Worm (Caenorhabditis elegans) whole organism, L4 larva: ENCODE measurements around the gene Y50D4B.1.

Experiments used
- D1046.2 ChIP-seq: fragments of 200-800 bp; sonication (Bioruptor generic); IDR thresholded peaks from 2 replicates; pipeline ENCODE4 v1.3.6; 2022; ENCODE audit warnings: missing genetic modification characterization, missing compliant biosample characterization
- F44E2.7 ChIP-seq: fragments of 200-800 bp; sonication (Bioruptor generic); IDR thresholded peaks from 2 replicates; pipeline ENCODE4 v2.1.2; 2022; ENCODE audit warnings: missing genetic modification characterization, missing compliant biosample characterization
- R02D3.7 ChIP-seq: fragments of 150-350 bp; sonication (generic microtip); optimal IDR thresholded peaks from 3 replicates; lab custom pipeline; 2014; ENCODE audit warnings: missing biosample characterization, missing genetic modification characterization
- T20F7.1 ChIP-seq: fragments of 200-800 bp; sonication (Bioruptor generic); optimal IDR thresholded peaks from 2 replicates; lab custom pipeline; 2018; ENCODE audit warnings: mild to moderate bottlenecking, missing genetic modification characterization, missing compliant biosample characterization
- ZK546.5 ChIP-seq, 2 experiments: sonication (generic microtip); optimal IDR thresholded peaks; 2 replicates each; lab custom pipeline; 2017; ENCODE audit warnings: missing biosample characterization in 2 of 2, missing genetic modification characterization in 2 of 2
- aly-2 ChIP-seq: sonication (generic microtip); optimal IDR thresholded peaks from 2 replicates; lab custom pipeline; 2018; ENCODE audit warnings: missing biosample characterization, missing genetic modification characterization
- ama-1 ChIP-seq: fragments of 150-350 bp; optimal IDR thresholded peaks from 2 replicates; lab custom pipeline; 2014; ENCODE audit warnings: inconsistent platforms, mixed read lengths
- arid-1 ChIP-seq: fragments of 200-800 bp; sonication (Bioruptor generic); conservative IDR thresholded peaks from 2 replicates; pipeline ENCODE4 v1.3.6; 2022; ENCODE audit warnings: missing genetic modification reagents, missing genetic modification characterization, missing compliant biosample characterization
- ceh-20 ChIP-seq: fragments of 200-800 bp; sonication (Bioruptor generic); IDR thresholded peaks from 2 replicates; pipeline ENCODE4 v1.3.6; 2022; ENCODE audit warnings: missing genetic modification reagents, missing genetic modification characterization, missing compliant biosample characterization
- ceh-32 ChIP-seq: sonication (generic microtip); optimal IDR thresholded peaks from 2 replicates; lab custom pipeline; 2016; ENCODE audit warnings: mild to moderate bottlenecking, missing genetic modification characterization, missing compliant biosample characterization; ENCODE audit not compliant: poor library complexity
- ceh-44 ChIP-seq: fragments of 200-800 bp; sonication (Bioruptor generic); IDR thresholded peaks from 2 replicates; pipeline ENCODE4 v1.3.6; 2022; ENCODE audit warnings: missing genetic modification reagents, missing genetic modification characterization, missing compliant biosample characterization
- daf-16 ChIP-seq, 3 experiments: sonication (generic microtip); optimal IDR thresholded peaks; 2 replicates each; lab custom pipeline; 2016 to 2017; ENCODE audit warnings: missing genetic modification characterization in 3 of 3, missing genetic modification reagents in 3 of 3, mild to moderate bottlenecking in 2 of 3, missing compliant biosample characterization in 2 of 3, missing biosample characterization in 1 of 3, moderate library complexity in 1 of 3
- dmd-6 ChIP-seq: fragments of 200-800 bp; sonication (Bioruptor generic); IDR thresholded peaks from 2 replicates; pipeline ENCODE4 v1.3.6; 2022; ENCODE audit warnings: missing genetic modification reagents, missing genetic modification characterization, missing compliant biosample characterization
- duxl-1 ChIP-seq: sonication (generic microtip); optimal IDR thresholded peaks from 2 replicates; lab custom pipeline; 2016; ENCODE audit warnings: mild to moderate bottlenecking, missing genetic modification characterization, moderate library complexity, missing compliant biosample characterization; ENCODE audit not compliant: poor library complexity
- dve-1 ChIP-seq: sonication (generic microtip); optimal IDR thresholded peaks from 2 replicates; lab custom pipeline; 2017; ENCODE audit warnings: antibody characterized with exemption, mild to moderate bottlenecking, missing genetic modification characterization, missing compliant biosample characterization; ENCODE audit not compliant: insufficient read depth
- egl-43 ChIP-seq: fragments of 200-800 bp; sonication (Bioruptor generic); IDR thresholded peaks from 2 replicates; pipeline ENCODE4 v1.3.6; 2022; ENCODE audit warnings: missing genetic modification reagents, missing genetic modification characterization, missing compliant biosample characterization
- gei-8 ChIP-seq: fragments of 200-800 bp; sonication (Bioruptor generic); optimal IDR thresholded peaks from 2 replicates; lab custom pipeline; 2018; ENCODE audit warnings: mild to moderate bottlenecking, missing genetic modification characterization, missing compliant biosample characterization
- hlh-11 ChIP-seq: fragments of 200-800 bp; sonication (Bioruptor generic); optimal IDR thresholded peaks from 2 replicates; lab custom pipeline; 2018; ENCODE audit warnings: mild to moderate bottlenecking, missing genetic modification characterization, missing compliant biosample characterization
- lim-7 ChIP-seq: fragments of 200-800 bp; sonication (Bioruptor generic); IDR thresholded peaks from 2 replicates; pipeline ENCODE4 v1.3.6; 2022; ENCODE audit warnings: missing genetic modification characterization, missing compliant biosample characterization
- lin-15B ChIP-seq: fragments of 150-350 bp; sonication (generic microtip); optimal IDR thresholded peaks from 3 replicates; lab custom pipeline; 2014; ENCODE audit warnings: missing biosample characterization, missing genetic modification characterization
- lin-29 ChIP-seq: fragments of 200-800 bp; sonication (Bioruptor generic); IDR thresholded peaks from 2 replicates; pipeline ENCODE4 v1.3.6; 2022; ENCODE audit warnings: missing genetic modification reagents, missing genetic modification characterization, missing compliant biosample characterization
- lin-38 ChIP-seq: fragments of 200-800 bp; sonication (Bioruptor generic); IDR thresholded peaks from 2 replicates; pipeline ENCODE4 v1.3.6; 2022; ENCODE audit warnings: missing genetic modification reagents, missing genetic modification characterization, missing compliant biosample characterization
- madf-5 ChIP-seq, 2 experiments: fragments of 200-800 bp; sonication (Bioruptor generic); IDR thresholded peaks; 2 replicates each; pipeline ENCODE4 v1.3.6; 2022; ENCODE audit warnings: missing compliant biosample characterization in 2 of 2, missing genetic modification characterization in 2 of 2
- mdl-1 ChIP-seq, 2 experiments: fragments of 150-350 bp in 1 of 2; sonication (generic microtip) in 1 of 2; optimal IDR thresholded peaks; 2 replicates each; lab custom pipeline; 2014 to 2017; ENCODE audit warnings: missing biosample characterization in 2 of 2, missing genetic modification characterization in 2 of 2
- mep-1 ChIP-seq: fragments of 150-350 bp; sonication (generic microtip); optimal IDR thresholded peaks from 3 replicates; lab custom pipeline; 2014; ENCODE audit warnings: missing biosample characterization, missing genetic modification characterization
- nhr-11 ChIP-seq: fragments of 150-350 bp; optimal IDR thresholded peaks from 2 replicates; lab custom pipeline; 2014; ENCODE audit warnings: missing biosample characterization, missing genetic modification characterization
- nhr-28 ChIP-seq: fragments of 150-350 bp; optimal IDR thresholded peaks from 2 replicates; lab custom pipeline; 2014; ENCODE audit warnings: missing biosample characterization, missing genetic modification characterization
- nhr-77 ChIP-seq: fragments of 150-350 bp; optimal IDR thresholded peaks from 2 replicates; lab custom pipeline; 2014; ENCODE audit warnings: missing biosample characterization, missing genetic modification characterization
- pha-4 ChIP-seq, 2 experiments: fragments of 150-350 bp in 1 of 2; fragments of 200-800 bp in 1 of 2; sonication (Bioruptor generic) in 1 of 2; IDR thresholded peaks in 1 of 2; optimal IDR thresholded peaks in 1 of 2; 2 replicates each; pipeline versions ENCODE4 v1.3.6 to Lab custom; 2014 to 2022; ENCODE audit warnings: missing genetic modification characterization in 2 of 2, missing genetic modification reagents in 2 of 2, missing biosample characterization in 1 of 2, missing compliant biosample characterization in 1 of 2
- php-3 ChIP-seq: fragments of 200-800 bp; sonication (Bioruptor generic); IDR thresholded peaks from 2 replicates; pipeline ENCODE4 v1.3.6; 2022; ENCODE audit warnings: missing genetic modification reagents, missing genetic modification characterization, missing compliant biosample characterization
- saeg-2 ChIP-seq: fragments of 200-800 bp; sonication (Bioruptor generic); IDR thresholded peaks from 2 replicates; pipeline ENCODE4 v1.3.6; 2022; ENCODE audit warnings: missing genetic modification reagents, missing genetic modification characterization, missing compliant biosample characterization
- sdz-12 ChIP-seq: fragments of 200-800 bp; sonication (Bioruptor generic); optimal IDR thresholded peaks from 2 replicates; lab custom pipeline; 2018; ENCODE audit warnings: mild to moderate bottlenecking, missing genetic modification characterization, missing compliant biosample characterization
- set-16 ChIP-seq: fragments of 200-800 bp; sonication (Bioruptor generic); IDR thresholded peaks from 2 replicates; pipeline ENCODE4 v1.3.6; 2022; ENCODE audit warnings: missing genetic modification reagents, missing genetic modification characterization, missing compliant biosample characterization
- spr-1 ChIP-seq: sonication (generic microtip); optimal IDR thresholded peaks from 2 replicates; lab custom pipeline; 2016; ENCODE audit warnings: mild to moderate bottlenecking, missing genetic modification characterization, missing compliant biosample characterization
- spr-3 ChIP-seq: fragments of 200-800 bp; sonication (Bioruptor generic); optimal IDR thresholded peaks from 2 replicates; lab custom pipeline; 2018; ENCODE audit warnings: mild to moderate bottlenecking, missing genetic modification characterization, missing compliant biosample characterization
- vab-7 ChIP-seq: fragments of 200-800 bp; sonication (Bioruptor generic); IDR thresholded peaks from 2 replicates; pipeline ENCODE4 v1.3.6; 2022; ENCODE audit warnings: missing genetic modification reagents, missing genetic modification characterization, missing compliant biosample characterization
- ztf-7 ChIP-seq: fragments of 150-350 bp; optimal IDR thresholded peaks from 2 replicates; lab custom pipeline; 2014; ENCODE audit warnings: missing biosample characterization, missing genetic modification characterization

Y50D4B.1 gene

DNA sequence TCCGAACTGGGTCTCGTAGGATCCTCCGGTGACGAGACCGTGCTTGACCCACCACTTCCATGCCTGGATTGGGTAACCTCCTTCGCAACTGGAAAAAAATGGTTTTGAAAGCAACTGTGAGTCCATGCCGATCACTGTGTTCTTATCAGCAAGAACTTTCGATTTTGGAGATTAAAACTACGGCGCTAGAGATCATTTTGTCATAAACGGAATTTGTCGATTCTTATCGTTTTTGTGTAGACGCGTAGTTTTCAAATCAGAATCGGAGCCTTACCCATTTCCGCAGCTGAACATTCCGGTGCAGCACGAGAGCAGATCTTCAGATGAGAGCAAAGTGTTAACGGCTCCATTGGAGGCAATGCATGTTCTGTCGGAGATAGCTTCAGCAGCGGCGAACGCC, 20.5 kb downstream of the Y50D4B.1 start:
- TF ChIP-seq spr-3 (GFP tag; lab: Kevin White, UChicago) (no peak), ama-1 (lab: Kevin White, UChicago) (no peak), daf-16 (GFP tag; optimal IDR thresholded peaks at IDR 0.05; lab: Kevin White, UChicago) (no peak), daf-16 (tag; optimal IDR thresholded peaks at IDR 0.05; lab: Kevin White, UChicago) (peak; percentile 43), dve-1 (tag; lab: Kevin White, UChicago) (peak; percentile 11), gei-8 (no peak), saeg-2 (no peak), aly-2 (tag; lab: Kevin White, UChicago) (no peak), lin-38 (GFP tag; lab: Robert Waterston, UW) (no peak), nhr-77 (no peak), pha-4 (GFP tag; IDR thresholded peaks at IDR 0.05; lab: Robert Waterston, UW) (no peak), pha-4 (tag; optimal IDR thresholded peaks at IDR 0.05; lab: Kevin White, UChicago) (no peak), mep-1 (tag; lab: Kevin White, UChicago) (no peak), lin-15B (no peak), ZK546.5 (tag; optimal IDR thresholded peaks at IDR 0.05; lab: Kevin White, UChicago) (no peak), sdz-12 (GFP tag; lab: Kevin White, UChicago) (no peak), spr-1 (tag; lab: Kevin White, UChicago) (no peak), ceh-44 (no peak), set-16 (GFP tag; lab: Robert Waterston, UW) (no peak), ceh-32 (no peak), php-3 (GFP tag; lab: Robert Waterston, UW) (no peak), madf-5 (GFP tag; IDR thresholded peaks at IDR 0.05; lab: Robert Waterston, UW) (no peak), nhr-11 (tag; lab: Kevin White, UChicago) (no peak), arid-1 (GFP tag; lab: Robert Waterston, UW) (no peak), lin-29 (GFP tag; lab: Robert Waterston, UW) (no peak), nhr-28 (tag; lab: Kevin White, UChicago) (peak; percentile 60)

DNA sequence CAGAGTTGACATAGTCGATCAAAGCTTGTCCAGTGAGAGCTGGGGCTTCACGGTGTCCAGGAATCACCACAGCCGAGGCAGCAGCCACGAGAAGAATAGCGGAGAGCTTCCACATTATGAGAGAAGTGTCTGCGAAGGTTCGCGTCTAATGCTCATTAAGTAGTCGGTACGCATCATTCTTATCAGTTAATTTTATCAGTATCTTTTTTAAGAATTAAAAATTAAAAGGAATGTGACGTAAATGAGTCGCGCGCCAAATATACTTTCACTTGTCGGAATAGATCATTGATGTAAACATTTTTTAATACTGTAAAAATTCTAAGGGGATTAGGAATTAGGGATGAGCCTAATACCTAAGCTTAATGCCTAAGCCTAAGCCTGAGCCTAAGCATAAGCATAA, 21.1 kb downstream of the Y50D4B.1 start, which contains the start of gene cpr-5:
Gene cpr-5 (minus strand): TSS at position 197 of the 400 bp plus-strand sequence.
- TF ChIP-seq daf-16 (GFP tag; optimal IDR thresholded peaks at IDR 0.05; lab: Kevin White, UChicago) (no peak), daf-16 (tag; optimal IDR thresholded peaks at IDR 0.05; lab: Kevin White, UChicago) (peak; percentile 33), F44E2.7 (no peak), duxl-1 (tag; lab: Kevin White, UChicago) (no peak), egl-43 (GFP tag; lab: Robert Waterston, UW) (no peak), madf-5 (GFP tag; IDR thresholded peaks at IDR 0.05; lab: Robert Waterston, UW) (no peak), vab-7 (GFP tag; lab: Robert Waterston, UW) (no peak), hlh-11 (tag; lab: Kevin White, UChicago) (peak; percentile 13), aly-2 (tag; lab: Kevin White, UChicago) (no peak), gei-8 (no peak), set-16 (GFP tag; lab: Robert Waterston, UW) (peak; percentile 9; the same call in 1 of the 2 replicates), R02D3.7 (tag; lab: Kevin White, UChicago) (no peak), ceh-20 (GFP tag; lab: Robert Waterston, UW) (no peak), ztf-7 (tag; lab: Kevin White, UChicago) (no peak), mdl-1 (tag; optimal IDR thresholded peaks at IDR 0.05; lab: Kevin White, UChicago) (no peak), dve-1 (tag; lab: Kevin White, UChicago) (peak; percentile 49), lim-7 (GFP tag; lab: Robert Waterston, UW) (no peak), T20F7.1 (no peak), dmd-6 (GFP tag; lab: Robert Waterston, UW) (peak; percentile 67), nhr-28 (tag; lab: Kevin White, UChicago) (no peak), D1046.2 (GFP tag; lab: Robert Waterston, UW) (no peak)
- TF ChIP-seq, all 104 proteins: peak for 5
